Worm (Caenorhabditis elegans) whole organism, young adult: ENCODE measurements around the gene sqd-1.

ENCODE experiments used
- C17E4.6 ChIP-seq: fragments of 200-800 bp; sonication (Bioruptor generic); IDR thresholded peaks from 2 replicates; pipeline ENCODE4 v1.3.6; 2022; ENCODE audit warnings: missing genetic modification reagents, missing genetic modification characterization, missing compliant biosample characterization
- F57C9.4 ChIP-seq: sonication (generic microtip); optimal IDR thresholded peaks from 2 replicates; lab custom pipeline; 2017; ENCODE audit warnings: mild to moderate bottlenecking, missing genetic modification characterization, missing compliant biosample characterization
- K11D2.4 ChIP-seq: fragments of 200-800 bp; sonication (Bioruptor generic); IDR thresholded peaks from 2 replicates; pipeline ENCODE4 v1.3.6; 2022; ENCODE audit warnings: missing genetic modification reagents, missing genetic modification characterization, missing compliant biosample characterization
- Y53F4B.3 ChIP-seq: fragments of 200-800 bp; sonication (Bioruptor generic); IDR thresholded peaks from 2 replicates; pipeline ENCODE4 v1.3.6; 2022; ENCODE audit warnings: missing genetic modification reagents, missing genetic modification characterization, missing compliant biosample characterization
- Y56A3A.18 ChIP-seq: fragments of 200-800 bp; sonication (Bioruptor generic); IDR thresholded peaks from 2 replicates; pipeline ENCODE4 v1.3.6; 2022; ENCODE audit warnings: missing genetic modification reagents, missing genetic modification characterization, missing compliant biosample characterization
- athp-1 ChIP-seq: sonication (generic microtip); optimal IDR thresholded peaks from 2 replicates; lab custom pipeline; 2017; ENCODE audit warnings: mild to moderate bottlenecking, missing genetic modification characterization, missing compliant biosample characterization
- attf-5 ChIP-seq: fragments of 200-800 bp; sonication (Bioruptor generic); optimal IDR thresholded peaks from 2 replicates; lab custom pipeline; 2018; ENCODE audit warnings: mild to moderate bottlenecking, missing genetic modification characterization, missing compliant biosample characterization
- egrh-3 ChIP-seq: fragments of 200-800 bp; sonication (Bioruptor generic); IDR thresholded peaks from 2 replicates; pipeline ENCODE4 v1.3.6; 2022; ENCODE audit warnings: missing genetic modification reagents, missing genetic modification characterization, missing compliant biosample characterization
- lin-54 ChIP-seq: fragments of 200-800 bp; sonication (Bioruptor generic); optimal IDR thresholded peaks from 2 replicates; lab custom pipeline; 2018; ENCODE audit warnings: mild to moderate bottlenecking, missing genetic modification characterization, missing compliant biosample characterization
- nhr-27 ChIP-seq: fragments of 200-800 bp; sonication (Bioruptor generic); optimal IDR thresholded peaks from 2 replicates; lab custom pipeline; 2018; ENCODE audit warnings: mild to moderate bottlenecking, missing genetic modification characterization, moderate library complexity, missing compliant biosample characterization
- pha-4 ChIP-seq: fragments of 150-350 bp; sonication (generic microtip); optimal IDR thresholded peaks from 2 replicates; lab custom pipeline; 2014; ENCODE audit warnings: missing biosample characterization, missing genetic modification reagents, missing genetic modification characterization
- rec-8 ChIP-seq, 2 experiments: sonication (generic microtip); optimal IDR thresholded peaks; 2 replicates each; lab custom pipeline; 2016; ENCODE audit warnings: mild to moderate bottlenecking in 2 of 2, missing genetic modification characterization in 2 of 2, missing genetic modification reagents in 2 of 2, missing genotype in 2 of 2, missing biosample characterization in 1 of 2, missing compliant biosample characterization in 1 of 2, moderate library complexity in 1 of 2

DNA sequence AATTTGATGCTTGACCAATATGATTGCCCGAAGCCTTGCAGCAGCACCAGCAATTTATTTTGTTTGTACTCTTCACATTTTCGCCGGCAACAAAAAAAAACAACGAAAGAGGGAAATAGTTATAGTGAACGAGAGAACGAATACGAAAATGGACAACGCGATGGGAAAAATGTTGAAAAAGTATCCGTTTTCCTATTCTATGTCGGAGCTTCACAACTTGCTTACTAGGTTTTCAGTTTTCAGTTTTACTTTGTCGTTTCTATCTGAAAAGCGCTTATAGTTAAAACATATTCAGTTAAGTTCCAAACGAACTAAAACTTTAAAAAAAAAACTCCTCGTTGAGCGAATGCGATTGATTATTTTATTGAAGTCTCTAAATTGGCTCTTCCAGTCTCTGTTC lies 4.2 kb downstream of the sqd-1 start:
- no peak for TF ChIP-seq egrh-3 (GFP tag; lab: Robert Waterston, UW)
- TF ChIP-seq athp-1 (tag; lab: Kevin White, UChicago), result no peak
- no peak for TF ChIP-seq C17E4.6
- TF ChIP-seq pha-4, result no peak
- no peak for TF ChIP-seq K11D2.4 (GFP tag; lab: Robert Waterston, UW)
- no peak for TF ChIP-seq rec-8 (tag; optimal IDR thresholded peaks at IDR 0.05; lab: Kevin White, UChicago)
- TF ChIP-seq nhr-27 (tag; lab: Kevin White, UChicago), result no peak
- TF ChIP-seq lin-54 (GFP tag; lab: Kevin White, UChicago), result no peak
- no peak for TF ChIP-seq F57C9.4 (tag; lab: Kevin White, UChicago)
- TF ChIP-seq Y56A3A.18 (GFP tag; lab: Robert Waterston, UW), result no peak
- no peak for TF ChIP-seq attf-5 (GFP tag; lab: Kevin White, UChicago)
- TF ChIP-seq Y53F4B.3, result no peak
